Worm (Caenorhabditis elegans) whole organism, L1 larva: Measurements from ENCODE around the gene emb-5.

Source experiments
- aly-2 ChIP-seq: fragments of 150-350 bp; optimal IDR thresholded peaks from 2 replicates; lab custom pipeline; 2014; ENCODE audit warnings: missing biosample characterization, missing genetic modification characterization
- hlh-4 ChIP-seq: sonication (generic microtip); optimal IDR thresholded peaks from 2 replicates; lab custom pipeline; 2016; ENCODE audit warnings: mild to moderate bottlenecking, missing genetic modification characterization, missing compliant biosample characterization

DNA sequence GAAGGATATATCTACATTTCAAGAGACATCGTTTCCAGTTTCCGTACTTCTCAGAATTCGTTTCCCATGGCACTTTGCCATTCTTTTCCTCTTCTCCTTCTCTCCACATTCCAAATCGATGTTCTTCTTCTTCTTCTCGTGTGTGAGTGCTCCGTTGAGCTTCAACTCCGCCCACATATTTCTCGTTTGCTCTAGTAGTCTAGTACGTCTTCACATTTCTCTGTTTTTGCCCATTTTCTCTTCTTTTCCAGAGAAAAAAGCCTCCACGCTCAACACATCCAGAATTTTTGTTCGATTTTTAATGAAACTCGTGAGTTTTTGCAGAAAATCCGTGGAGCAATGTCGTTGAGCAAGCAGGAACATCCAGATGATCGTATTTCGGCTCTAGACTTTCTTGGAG, 11.6 kb downstream of the emb-5 start, which contains the start of gene T04A8.18:
- TF ChIP-seq aly-2 (tag; lab: Kevin White, UChicago) = no peak
- TF ChIP-seq hlh-4 (tag; lab: Kevin White, UChicago) = no peak
